Worm (Caenorhabditis elegans) whole organism, midembryonic: Measurements from ENCODE around the gene F44A2.5.

Experiments
- T22C8.4 ChIP-seq: fragments of 200-800 bp; sonication (Bioruptor generic); IDR thresholded peaks from 2 replicates; pipeline ENCODE4 v1.3.6; 2022; ENCODE audit warnings: missing genetic modification characterization, missing compliant biosample characterization
- cog-1 ChIP-seq: sonication (generic microtip); optimal IDR thresholded peaks from 2 replicates; lab custom pipeline; 2016; ENCODE audit warnings: missing genetic modification characterization, missing compliant biosample characterization
- flt-1 ChIP-seq: fragments of 200-800 bp; sonication (Bioruptor generic); IDR thresholded peaks from 2 replicates; pipeline ENCODE4 v1.3.6; 2022; ENCODE audit warnings: missing genetic modification characterization, missing compliant biosample characterization
- klf-2 ChIP-seq: fragments of 200-800 bp; sonication (Bioruptor generic); conservative IDR thresholded peaks from 2 replicates; pipeline ENCODE4 v1.3.6; 2022; ENCODE audit warnings: missing genetic modification reagents, missing genetic modification characterization, missing compliant biosample characterization
- med-1 ChIP-seq: sonication (generic microtip); optimal IDR thresholded peaks from 2 replicates; lab custom pipeline; 2017; ENCODE audit warnings: missing genetic modification characterization, mild to moderate bottlenecking, missing compliant biosample characterization, antibody characterized with exemption, missing genetic modification reagents; ENCODE audit not compliant: insufficient read depth
- ref-1 ChIP-seq: fragments of 200-800 bp; sonication (Bioruptor generic); conservative IDR thresholded peaks from 2 replicates; pipeline ENCODE4 v1.3.6; 2022; ENCODE audit warnings: missing genetic modification reagents, missing genetic modification characterization, missing compliant biosample characterization
- tab-1 ChIP-seq: fragments of 200-800 bp; sonication (Bioruptor generic); IDR thresholded peaks from 2 replicates; pipeline ENCODE4 v1.3.6; 2022; ENCODE audit warnings: missing genetic modification characterization, missing compliant biosample characterization
- ztf-23 ChIP-seq: fragments of 200-800 bp; sonication (Bioruptor generic); IDR thresholded peaks from 2 replicates; pipeline ENCODE4 v1.3.6; 2022; ENCODE audit warnings: missing genetic modification reagents, missing genetic modification characterization, missing compliant biosample characterization
- ztf-29 ChIP-seq: fragments of 200-800 bp; sonication (Bioruptor generic); IDR thresholded peaks from 2 replicates; pipeline ENCODE4 v1.3.6; 2022; ENCODE audit warnings: missing genetic modification reagents, missing genetic modification characterization, missing compliant biosample characterization

- TF ChIP-seq klf-2 (no peak), med-1 (GFP tag; lab: Kevin White, UChicago) (no peak), cog-1 (tag; lab: Kevin White, UChicago) (no peak), ref-1 (GFP tag; lab: Robert Waterston, UW) (no peak), T22C8.4 (GFP tag; lab: Robert Waterston, UW) (no peak), flt-1 (GFP tag; lab: Robert Waterston, UW) (no peak), ztf-23 (GFP tag; lab: Robert Waterston, UW) (no peak), ztf-29 (GFP tag; lab: Robert Waterston, UW) (no peak), tab-1 (no peak)
Observed at ce11 chrV:9254012-9254696, 43.3 kb upstream of the F44A2.5 start, which contains the start of gene F07C3.9.
